Worm (Caenorhabditis elegans) whole organism, L2 larva: ENCODE data around the gene hic-1.

Source experiments
- C34F6.9 ChIP-seq: fragments of 150-350 bp; optimal IDR thresholded peaks from 2 replicates; lab custom pipeline; 2014; ENCODE audit warnings: missing biosample characterization, missing genetic modification characterization
- R02D3.7 ChIP-seq: fragments of 150-350 bp; optimal IDR thresholded peaks from 2 replicates; lab custom pipeline; 2014; ENCODE audit warnings: missing biosample characterization, missing genetic modification characterization
- ZK546.5 ChIP-seq: sonication (generic microtip); optimal IDR thresholded peaks from 2 replicates; lab custom pipeline; 2017; ENCODE audit warnings: missing biosample characterization, missing genetic modification characterization
- alr-1 ChIP-seq: fragments of 150-350 bp; optimal IDR thresholded peaks from 2 replicates; lab custom pipeline; 2014; ENCODE audit warnings: missing biosample characterization, missing genetic modification characterization
- aly-2 ChIP-seq: fragments of 150-350 bp; optimal IDR thresholded peaks from 2 replicates; lab custom pipeline; 2014; ENCODE audit warnings: missing biosample characterization, missing genetic modification characterization
- blmp-1 ChIP-seq: sonication (generic microtip); optimal IDR thresholded peaks from 2 replicates; lab custom pipeline; 2017; ENCODE audit warnings: missing genetic modification characterization, mild to moderate bottlenecking, missing compliant biosample characterization, antibody characterized with exemption, moderate library complexity; ENCODE audit not compliant: insufficient read depth
- dmd-4 ChIP-seq: sonication (generic microtip); optimal IDR thresholded peaks from 2 replicates; lab custom pipeline; 2017; ENCODE audit warnings: missing biosample characterization, missing genetic modification characterization
- egl-27 ChIP-seq: sonication (generic microtip); optimal IDR thresholded peaks from 3 replicates; lab custom pipeline; 2017; ENCODE audit warnings: missing biosample characterization, missing genetic modification reagents, missing genetic modification characterization
- elt-1 ChIP-seq: fragments of 150-350 bp; optimal IDR thresholded peaks from 2 replicates; lab custom pipeline; 2014; ENCODE audit warnings: missing biosample characterization, missing genetic modification characterization
- gmeb-1 ChIP-seq: fragments of 150-350 bp; optimal IDR thresholded peaks from 2 replicates; lab custom pipeline; 2014; ENCODE audit warnings: missing biosample characterization, missing genetic modification characterization
- lin-13 ChIP-seq: fragments of 150-350 bp; optimal IDR thresholded peaks from 2 replicates; lab custom pipeline; 2014; ENCODE audit warnings: missing biosample characterization, missing genetic modification reagents, missing genetic modification characterization
- lin-39 ChIP-seq: fragments of 150-350 bp; optimal IDR thresholded peaks from 2 replicates; lab custom pipeline; 2014; ENCODE audit warnings: missing biosample characterization, missing genetic modification reagents, missing genetic modification characterization
- lsy-2 ChIP-seq, 2 experiments: fragments of 150-350 bp in 1 of 2; sonication (generic microtip) in 1 of 2; optimal IDR thresholded peaks; 2 replicates each; lab custom pipeline; 2014 to 2017; ENCODE audit warnings: missing biosample characterization in 2 of 2, missing genetic modification characterization in 2 of 2
- mab-5 ChIP-seq: fragments of 150-350 bp; optimal IDR thresholded peaks from 2 replicates; lab custom pipeline; 2014; ENCODE audit warnings: missing biosample characterization, missing genetic modification characterization
- nhr-10 ChIP-seq: sonication (generic microtip); optimal IDR thresholded peaks from 2 replicates; lab custom pipeline; 2017; ENCODE audit warnings: missing biosample characterization, missing genetic modification characterization
- nhr-11 ChIP-seq: fragments of 150-350 bp; optimal IDR thresholded peaks from 2 replicates; lab custom pipeline; 2014; ENCODE audit warnings: missing biosample characterization, missing genetic modification characterization
- nhr-129 ChIP-seq: fragments of 150-350 bp; optimal IDR thresholded peaks from 2 replicates; lab custom pipeline; 2014; ENCODE audit warnings: missing biosample characterization, missing genetic modification characterization
- nhr-21 ChIP-seq: fragments of 150-350 bp; optimal IDR thresholded peaks from 2 replicates; lab custom pipeline; 2014; ENCODE audit warnings: missing biosample characterization, missing genetic modification characterization
- nhr-23 ChIP-seq: fragments of 150-350 bp; optimal IDR thresholded peaks from 2 replicates; lab custom pipeline; 2014; ENCODE audit warnings: missing biosample characterization, missing genetic modification reagents, missing genetic modification characterization
- nhr-237 ChIP-seq: fragments of 150-350 bp; optimal IDR thresholded peaks from 2 replicates; lab custom pipeline; 2014; ENCODE audit warnings: missing biosample characterization, missing genetic modification characterization
- nhr-25 ChIP-seq: fragments of 150-350 bp; sonication (generic microtip); optimal IDR thresholded peaks from 3 replicates; lab custom pipeline; 2014; ENCODE audit warnings: missing biosample characterization, missing genetic modification characterization
- nhr-6 ChIP-seq: fragments of 150-350 bp; optimal IDR thresholded peaks from 2 replicates; lab custom pipeline; 2014; ENCODE audit warnings: missing biosample characterization, missing genetic modification characterization
- sem-4 ChIP-seq: fragments of 150-350 bp; optimal IDR thresholded peaks from 2 replicates; lab custom pipeline; 2014; ENCODE audit warnings: missing biosample characterization, missing genetic modification reagents, missing genetic modification characterization
- skn-1 ChIP-seq: sonication (generic microtip); optimal IDR thresholded peaks from 2 replicates; lab custom pipeline; 2017; ENCODE audit warnings: missing biosample characterization, missing genetic modification characterization
- sma-9 ChIP-seq, 2 experiments: fragments of 150-350 bp in 1 of 2; sonication (generic microtip) in 1 of 2; optimal IDR thresholded peaks; 2 replicates each; lab custom pipeline; 2014 to 2016; ENCODE audit warnings: missing genetic modification characterization in 2 of 2, mild to moderate bottlenecking in 1 of 2, missing biosample characterization in 1 of 2, missing compliant biosample characterization in 1 of 2, missing genetic modification reagents in 1 of 2, moderate library complexity in 1 of 2
- snpc-4 ChIP-seq: fragments of 150-350 bp; optimal IDR thresholded peaks from 2 replicates; lab custom pipeline; 2014; ENCODE audit warnings: missing biosample characterization, missing genetic modification characterization
- unc-39 ChIP-seq: fragments of 150-350 bp; optimal IDR thresholded peaks from 2 replicates; lab custom pipeline; 2014; ENCODE audit warnings: missing biosample characterization, missing genetic modification characterization
- unc-62 ChIP-seq: fragments of 150-350 bp; optimal IDR thresholded peaks from 2 replicates; lab custom pipeline; 2014; ENCODE audit warnings: missing biosample characterization, missing genetic modification reagents, missing genetic modification characterization
- zag-1 ChIP-seq: fragments of 150-350 bp; optimal IDR thresholded peaks from 2 replicates; lab custom pipeline; 2014; ENCODE audit warnings: missing biosample characterization, missing genetic modification characterization
- ztf-1 ChIP-seq: fragments of 200-800 bp; sonication (Bioruptor generic); conservative IDR thresholded peaks from 2 replicates; pipeline ENCODE4 v1.3.6; 2022; ENCODE audit warnings: missing genetic modification characterization, missing compliant biosample characterization
- ztf-4 ChIP-seq: fragments of 150-350 bp; optimal IDR thresholded peaks from 2 replicates; lab custom pipeline; 2014; ENCODE audit warnings: missing biosample characterization, missing genetic modification characterization

The hic-1 gene

ce11 chrX:6635173-6635572 is 36.5 kb upstream of the hic-1 start, which contains the start of gene aexr-1:
TSS of gene aexr-1 (minus strand) at chrX:6635273.
- TF ChIP-seq nhr-129 (tag; lab: Kevin White, UChicago): no peak
- TF ChIP-seq nhr-6: no peak
- TF ChIP-seq sma-9 (GFP tag; optimal IDR thresholded peaks at IDR 0.05; lab: Kevin White, UChicago): no peak
- TF ChIP-seq sma-9 (tag; optimal IDR thresholded peaks at IDR 0.05; lab: Kevin White, UChicago): no peak
- TF ChIP-seq mab-5: no peak
- no peak for TF ChIP-seq C34F6.9 (tag; lab: Kevin White, UChicago)
- no peak for TF ChIP-seq elt-1
- TF ChIP-seq ZK546.5 (tag; lab: Kevin White, UChicago): no peak
- no peak for TF ChIP-seq aly-2
- TF ChIP-seq egl-27 (tag; lab: Kevin White, UChicago): no peak

- TF ChIP-seq zag-1 (tag; lab: Kevin White, UChicago) (no peak), dmd-4 (no peak), nhr-237 (tag; lab: Kevin White, UChicago) (no peak), sma-9 (GFP tag; optimal IDR thresholded peaks at IDR 0.05; lab: Kevin White, UChicago) (no peak), sma-9 (tag; optimal IDR thresholded peaks at IDR 0.05; lab: Kevin White, UChicago) (no peak)
Observed at ce11 chrX:6631437-6631836, 32.8 kb upstream of the hic-1 start, which contains the start of gene aexr-2. TSS of gene aexr-2 (minus strand) at chrX:6631537.

- no peak for TF ChIP-seq elt-1
- TF ChIP-seq ztf-1 (GFP tag; lab: Robert Waterston, UW): no peak
- TF ChIP-seq dmd-4: no peak
- TF ChIP-seq lsy-2 (tag; optimal IDR thresholded peaks at IDR 0.05; lab: Kevin White, UChicago): no peak
- no peak for TF ChIP-seq nhr-10 (tag; lab: Kevin White, UChicago)
- TF ChIP-seq snpc-4 (tag; lab: Kevin White, UChicago): no peak
- TF ChIP-seq lin-13 (GFP tag; lab: Kevin White, UChicago): no peak
- TF ChIP-seq unc-62 (GFP tag; lab: Kevin White, UChicago): no peak
- TF ChIP-seq R02D3.7 (tag; lab: Kevin White, UChicago): no peak
- TF ChIP-seq nhr-23: no peak
- no peak for TF ChIP-seq gmeb-1
- no peak for TF ChIP-seq nhr-21 (tag; lab: Kevin White, UChicago)
Observed at ce11 chrX:6630645-6631044, 32.0 kb upstream of the hic-1 start.

ce11 chrX:6625275-6625674 is 26.6 kb upstream of the hic-1 start:
- no peak for TF ChIP-seq nhr-11 (tag; lab: Kevin White, UChicago)
- TF ChIP-seq nhr-237 (tag; lab: Kevin White, UChicago): no peak
- TF ChIP-seq sem-4 (tag; lab: Kevin White, UChicago): no peak
- TF ChIP-seq skn-1 (tag; lab: Kevin White, UChicago): no peak
- TF ChIP-seq R02D3.7 (tag; lab: Kevin White, UChicago): no peak
- no peak for TF ChIP-seq egl-27 (tag; lab: Kevin White, UChicago)
- TF ChIP-seq ztf-1 (GFP tag; lab: Robert Waterston, UW): no peak
- no peak for TF ChIP-seq nhr-6
- TF ChIP-seq nhr-10 (tag; lab: Kevin White, UChicago): no peak
- no peak for TF ChIP-seq blmp-1 (tag; lab: Kevin White, UChicago)
- no peak for TF ChIP-seq zag-1 (tag; lab: Kevin White, UChicago)
- TF ChIP-seq nhr-25 (tag; lab: Kevin White, UChicago): no peak
- no peak for TF ChIP-seq elt-1
- TF ChIP-seq nhr-129 (tag; lab: Kevin White, UChicago): no peak
- TF ChIP-seq lin-39: no peak
- TF ChIP-seq C34F6.9 (tag; lab: Kevin White, UChicago): no peak
- no peak for TF ChIP-seq ztf-4 (tag; lab: Kevin White, UChicago)
- TF ChIP-seq, all 48 proteins: peak for 0

- TF ChIP-seq sma-9 (GFP tag; optimal IDR thresholded peaks at IDR 0.05; lab: Kevin White, UChicago): no peak
- TF ChIP-seq sma-9 (tag; optimal IDR thresholded peaks at IDR 0.05; lab: Kevin White, UChicago): no peak
- no peak for TF ChIP-seq alr-1 (tag; lab: Kevin White, UChicago)
- no peak for TF ChIP-seq skn-1 (tag; lab: Kevin White, UChicago)
- TF ChIP-seq ztf-4 (tag; lab: Kevin White, UChicago): no peak
- no peak for TF ChIP-seq mab-5
- no peak for TF ChIP-seq zag-1 (tag; lab: Kevin White, UChicago)
- no peak for TF ChIP-seq unc-39 (tag; lab: Kevin White, UChicago)
- TF ChIP-seq, all 48 proteins: peak for 0
Observed at ce11 chrX:6622552-6623236, 24.1 kb upstream of the hic-1 start, which contains the start of gene clec-266. TSS of gene clec-266 (minus strand) at chrX:6622915.
